Worm (Caenorhabditis elegans) whole organism, L1 larva: Measurements from ENCODE around the gene irld-62.

Experiments used
- C16A3.4 ChIP-seq: fragments of 150-350 bp; optimal IDR thresholded peaks from 2 replicates; lab custom pipeline; 2014; ENCODE audit warnings: missing biosample characterization, missing genetic modification characterization
- F16B12.6 ChIP-seq: fragments of 150-350 bp; optimal IDR thresholded peaks from 2 replicates; lab custom pipeline; 2014; ENCODE audit warnings: missing biosample characterization, missing genetic modification characterization
- alr-1 ChIP-seq: fragments of 200-800 bp; sonication (Bioruptor generic); optimal IDR thresholded peaks from 2 replicates; lab custom pipeline; 2018; ENCODE audit warnings: borderline replicate concordance, mild to moderate bottlenecking, missing genetic modification characterization, missing compliant biosample characterization
- ceh-8 ChIP-seq: fragments of 200-800 bp; sonication (Bioruptor generic); optimal IDR thresholded peaks from 2 replicates; lab custom pipeline; 2018; ENCODE audit warnings: mild to moderate bottlenecking, missing genetic modification characterization, moderate library complexity, missing compliant biosample characterization
- ceh-88 ChIP-seq: fragments of 200-800 bp; sonication (Bioruptor generic); IDR thresholded peaks from 2 replicates; pipeline ENCODE4 v1.3.6; 2022; ENCODE audit warnings: missing genetic modification characterization, missing compliant biosample characterization
- ceh-90 ChIP-seq: sonication (generic microtip); optimal IDR thresholded peaks from 2 replicates; lab custom pipeline; 2016; ENCODE audit warnings: missing genetic modification characterization, missing compliant biosample characterization
- efl-1 ChIP-seq, 4 experiments: fragments of 150-350 bp; optimal IDR thresholded peaks in 3 of 4; peaks in 1 of 4; 1 replicate in 1 of 4; 2 replicates in 3 of 4; lab custom pipeline; 2014; ENCODE audit warnings: missing biosample characterization in 2 of 4, missing genetic modification characterization in 2 of 4, missing genetic modification reagents in 2 of 4
- efl-3 ChIP-seq: fragments of 200-800 bp; sonication (Bioruptor generic); optimal IDR thresholded peaks from 2 replicates; lab custom pipeline; 2018; ENCODE audit warnings: mild to moderate bottlenecking, missing genetic modification characterization, missing compliant biosample characterization
- egl-13 ChIP-seq: sonication (generic microtip); optimal IDR thresholded peaks from 2 replicates; lab custom pipeline; 2016; ENCODE audit warnings: missing genotype, missing genetic modification reagents, missing genetic modification characterization, missing compliant biosample characterization
- elt-3 ChIP-seq, 6 experiments: fragments of 150-350 bp in 1 of 6; sonication (generic microtip); optimal IDR thresholded peaks; 2 replicates each; lab custom pipeline; 2017 to 2018; ENCODE audit warnings: missing biosample characterization in 6 of 6, missing genetic modification characterization in 6 of 6, inconsistent platforms in 1 of 6
- fkh-8 ChIP-seq: sonication (generic microtip); optimal IDR thresholded peaks from 2 replicates; lab custom pipeline; 2016; ENCODE audit warnings: mild to moderate bottlenecking, missing genetic modification characterization, missing compliant biosample characterization
- hlh-17 ChIP-seq: fragments of 200-800 bp; sonication (Bioruptor generic); optimal IDR thresholded peaks from 2 replicates; lab custom pipeline; 2018; ENCODE audit warnings: missing genetic modification characterization, mild to moderate bottlenecking, missing compliant biosample characterization, moderate library complexity, borderline replicate concordance
- isw-1 ChIP-seq: fragments of 200-800 bp; sonication (Bioruptor generic); IDR thresholded peaks from 2 replicates; pipeline ENCODE4 v1.3.6; 2022; ENCODE audit warnings: missing genetic modification characterization, missing compliant biosample characterization
- lin-13 ChIP-seq: fragments of 150-350 bp; optimal IDR thresholded peaks from 2 replicates; lab custom pipeline; 2014; ENCODE audit warnings: missing biosample characterization, missing genetic modification reagents, missing genetic modification characterization
- lin-14 ChIP-seq: fragments of 200-800 bp; sonication (Bioruptor generic); optimal IDR thresholded peaks from 2 replicates; lab custom pipeline; 2018; ENCODE audit warnings: mild to moderate bottlenecking, missing genetic modification characterization, moderate library complexity, missing compliant biosample characterization
- lin-15B ChIP-seq: fragments of 150-350 bp; sonication (generic microtip); optimal IDR thresholded peaks from 3 replicates; lab custom pipeline; 2014; ENCODE audit warnings: missing biosample characterization, missing genetic modification characterization
- lin-39 ChIP-seq: fragments of 150-350 bp; optimal IDR thresholded peaks from 2 replicates; lab custom pipeline; 2014; ENCODE audit warnings: missing biosample characterization, missing genetic modification reagents, missing genetic modification characterization
- mdl-1 ChIP-seq, 2 experiments: fragments of 150-350 bp; optimal IDR thresholded peaks; 2 replicates each; lab custom pipeline; 2014 to 2017; ENCODE audit warnings: missing biosample characterization in 2 of 2, missing genetic modification characterization in 2 of 2, inconsistent platforms in 1 of 2
- mep-1 ChIP-seq: fragments of 150-350 bp; optimal IDR thresholded peaks from 2 replicates; lab custom pipeline; 2014; ENCODE audit warnings: missing biosample characterization, missing genetic modification characterization
- nhr-19 ChIP-seq: fragments of 200-800 bp; sonication (Bioruptor generic); conservative IDR thresholded peaks from 2 replicates; pipeline ENCODE4 v1.3.6; 2022; ENCODE audit warnings: missing genetic modification characterization, missing compliant biosample characterization
- nhr-20 ChIP-seq: sonication (generic microtip); optimal IDR thresholded peaks from 2 replicates; lab custom pipeline; 2016; ENCODE audit warnings: mild to moderate bottlenecking, missing genetic modification characterization, missing compliant biosample characterization
- nhr-237 ChIP-seq: fragments of 150-350 bp; optimal IDR thresholded peaks from 2 replicates; lab custom pipeline; 2014; ENCODE audit warnings: missing biosample characterization, missing genetic modification characterization
- nhr-47 ChIP-seq: sonication (generic microtip); optimal IDR thresholded peaks from 2 replicates; lab custom pipeline; 2016; ENCODE audit warnings: mild to moderate bottlenecking, missing genetic modification characterization, moderate library complexity, missing compliant biosample characterization
- nhr-77 ChIP-seq: fragments of 150-350 bp; optimal IDR thresholded peaks from 2 replicates; lab custom pipeline; 2014; ENCODE audit warnings: missing biosample characterization, missing genetic modification characterization
- nhr-84 ChIP-seq: sonication (generic microtip); optimal IDR thresholded peaks from 2 replicates; lab custom pipeline; 2017; ENCODE audit warnings: missing biosample characterization, missing genetic modification characterization
- nhr-85 ChIP-seq: sonication (generic microtip); peaks from one replicate; lab custom pipeline; 2016; ENCODE audit warnings: missing genetic modification characterization, inconsistent platforms, missing compliant biosample characterization
- nhr-90 ChIP-seq: sonication (generic microtip); optimal IDR thresholded peaks from 2 replicates; lab custom pipeline; 2016; ENCODE audit warnings: mild to moderate bottlenecking, missing genetic modification characterization, missing compliant biosample characterization; ENCODE audit not compliant: poor library complexity
- pqm-1 ChIP-seq: sonication (generic microtip); optimal IDR thresholded peaks from 3 replicates; lab custom pipeline; 2017; ENCODE audit warnings: missing biosample characterization, missing genetic modification characterization
- rnt-1 ChIP-seq: sonication (generic microtip); optimal IDR thresholded peaks from 2 replicates; lab custom pipeline; 2016; ENCODE audit warnings: mild to moderate bottlenecking, missing genetic modification characterization, moderate library complexity, missing compliant biosample characterization
- sptf-1 ChIP-seq: fragments of 150-350 bp; optimal IDR thresholded peaks from 2 replicates; lab custom pipeline; 2014; ENCODE audit warnings: missing biosample characterization, missing genetic modification characterization
- tlp-1 ChIP-seq: fragments of 150-350 bp; optimal IDR thresholded peaks from 2 replicates; lab custom pipeline; 2014; ENCODE audit warnings: missing biosample characterization, missing genetic modification characterization
- unc-130 ChIP-seq: fragments of 150-350 bp; optimal IDR thresholded peaks from 2 replicates; lab custom pipeline; 2017; ENCODE audit warnings: missing biosample characterization, missing genetic modification characterization, inconsistent platforms
- unc-30 ChIP-seq: sonication (generic microtip); optimal IDR thresholded peaks from 2 replicates; lab custom pipeline; 2017; ENCODE audit warnings: missing biosample characterization, missing genetic modification characterization
- unc-86 ChIP-seq: sonication (generic microtip); optimal IDR thresholded peaks from 2 replicates; lab custom pipeline; 2016; ENCODE audit warnings: missing genetic modification characterization, missing compliant biosample characterization
- zag-1 ChIP-seq: fragments of 150-350 bp; optimal IDR thresholded peaks from 2 replicates; lab custom pipeline; 2014; ENCODE audit warnings: missing biosample characterization, missing genetic modification characterization
- ztf-11 ChIP-seq, 2 experiments: sonication (generic microtip); optimal IDR thresholded peaks; 2 replicates each; lab custom pipeline; 2016 to 2017; ENCODE audit warnings: missing genetic modification characterization in 2 of 2, missing biosample characterization in 1 of 2, missing compliant biosample characterization in 1 of 2

Gene irld-62

ce11 chrV:15285984-15286383, 24.9 kb upstream of the irld-62 start:
- no peak for TF ChIP-seq lin-13
- no peak for TF ChIP-seq lin-39
- peak; percentile 42 for TF ChIP-seq nhr-20 (tag; lab: Kevin White, UChicago)
- TF ChIP-seq F16B12.6 (tag; lab: Kevin White, UChicago) = no peak
- no peak for TF ChIP-seq efl-1 (optimal IDR thresholded peaks at IDR 0.05; lab: Kevin White, UChicago)
- TF ChIP-seq efl-1 (GFP tag; optimal IDR thresholded peaks at IDR 0.05 in 1 of 2; lab: Kevin White, UChicago) = peak in 1 of 2 experiments; percentile 88
- TF ChIP-seq nhr-85 (tag; lab: Kevin White, UChicago) = peak; percentile 83
- TF ChIP-seq elt-3 (tag; optimal IDR thresholded peaks at IDR 0.05; lab: Kevin White, UChicago) = peak; percentile 28 to 88 (median 78)
- no peak for TF ChIP-seq ceh-88 (GFP tag; lab: Robert Waterston, UW)

- TF ChIP-seq rnt-1 (tag; lab: Kevin White, UChicago) (no peak), zag-1 (tag; lab: Kevin White, UChicago) (no peak), nhr-84 (tag; lab: Kevin White, UChicago) (no peak), isw-1 (no peak), unc-30 (tag; lab: Kevin White, UChicago) (no peak), hlh-17 (no peak), unc-130 (tag; lab: Kevin White, UChicago) (no peak), nhr-47 (tag; lab: Kevin White, UChicago) (no peak), efl-1 (optimal IDR thresholded peaks at IDR 0.05; lab: Kevin White, UChicago) (no peak), efl-1 (GFP tag; optimal IDR thresholded peaks at IDR 0.05 in 1 of 2; lab: Kevin White, UChicago) (no peak), unc-86 (no peak), lin-15B (tag; lab: Kevin White, UChicago) (no peak), nhr-77 (tag; lab: Kevin White, UChicago) (no peak), mep-1 (tag; lab: Kevin White, UChicago) (no peak), sptf-1 (no peak)
These were observed 23.0 kb upstream of the irld-62 start, which contains the start of gene cyp-34A1 for ce11 chrV:15287856-15288255. TSS of gene cyp-34A1 (minus strand) at chrV:15287956.

ce11 chrV:15290995-15291394, 19.9 kb upstream of the irld-62 start, which contains the start of gene cyp-34A2:
TSS of gene cyp-34A2 (minus strand) at chrV:15291095.
- no peak for TF ChIP-seq tlp-1 (tag; lab: Kevin White, UChicago)
- TF ChIP-seq efl-3 (GFP tag; lab: Kevin White, UChicago) = no peak
- TF ChIP-seq nhr-90 (tag; lab: Kevin White, UChicago) = no peak
- no peak for TF ChIP-seq nhr-237 (tag; lab: Kevin White, UChicago)
- TF ChIP-seq efl-1 (optimal IDR thresholded peaks at IDR 0.05; lab: Kevin White, UChicago) = no peak
- TF ChIP-seq efl-1 (GFP tag; optimal IDR thresholded peaks at IDR 0.05 in 1 of 2; lab: Kevin White, UChicago) = peak in 1 of 2 experiments; percentile 12
- TF ChIP-seq lin-13 = no peak

ce11 chrV:15293865-15294264, 17.0 kb upstream of the irld-62 start, which contains the start of gene str-96:
TSS of gene str-96 (minus strand) at chrV:15293965.
- TF ChIP-seq ceh-90 (tag; lab: Kevin White, UChicago) (no peak), egl-13 (tag; lab: Kevin White, UChicago) (no peak), lin-14 (no peak), ceh-8 (peak; percentile 86), mdl-1 (tag; optimal IDR thresholded peaks at IDR 0.05; lab: Kevin White, UChicago) (no peak), ztf-11 (tag; optimal IDR thresholded peaks at IDR 0.05; lab: Kevin White, UChicago) (no peak), pqm-1 (no peak), alr-1 (tag; lab: Kevin White, UChicago) (no peak), nhr-19 (GFP tag; lab: Robert Waterston, UW) (no peak), fkh-8 (tag; lab: Kevin White, UChicago) (peak; percentile 32), C16A3.4 (no peak), lin-15B (tag; lab: Kevin White, UChicago) (no peak)
